Worm (Caenorhabditis elegans) whole organism, late embryonic: ENCODE results near the gene Y77E11A.12.

Source experiments
- C08G9.2 ChIP-seq: sonication (generic microtip); optimal IDR thresholded peaks from 2 replicates; lab custom pipeline; 2016; ENCODE audit warnings: mild to moderate bottlenecking, missing genetic modification characterization, moderate library complexity, missing compliant biosample characterization
- F13H6.1 ChIP-seq: sonication (generic microtip); optimal IDR thresholded peaks from 2 replicates; lab custom pipeline; 2016; ENCODE audit warnings: missing genetic modification characterization, missing compliant biosample characterization
- K02D7.2 ChIP-seq: sonication (generic microtip); optimal IDR thresholded peaks from 2 replicates; lab custom pipeline; 2017; ENCODE audit warnings: mild to moderate bottlenecking, missing genetic modification characterization, missing compliant biosample characterization
- T23F11.4 ChIP-seq: fragments of 200-800 bp; sonication (Bioruptor generic); optimal IDR thresholded peaks from 2 replicates; lab custom pipeline; 2018; ENCODE audit warnings: mild to moderate bottlenecking, missing genetic modification characterization, missing compliant biosample characterization
- ahr-1 ChIP-seq: sonication (generic microtip); optimal IDR thresholded peaks from 2 replicates; lab custom pipeline; 2016; ENCODE audit warnings: missing genetic modification characterization, missing compliant biosample characterization
- ama-1 ChIP-seq: fragments of 150-350 bp; optimal IDR thresholded peaks from 2 replicates; lab custom pipeline; 2014
- ceh-19 ChIP-seq: fragments of 200-800 bp; sonication (Bioruptor generic); optimal IDR thresholded peaks from 2 replicates; lab custom pipeline; 2018; ENCODE audit warnings: mild to moderate bottlenecking, missing genetic modification characterization, missing compliant biosample characterization
- ceh-2 ChIP-seq: sonication (generic microtip); optimal IDR thresholded peaks from 2 replicates; lab custom pipeline; 2016; ENCODE audit warnings: missing genotype, missing genetic modification characterization, missing compliant biosample characterization
- ceh-24 ChIP-seq: sonication (generic microtip); optimal IDR thresholded peaks from 2 replicates; lab custom pipeline; 2016; ENCODE audit warnings: mild to moderate bottlenecking, missing genetic modification characterization, missing compliant biosample characterization
- ceh-31 ChIP-seq: sonication (generic microtip); optimal IDR thresholded peaks from 2 replicates; lab custom pipeline; 2016; ENCODE audit warnings: missing genetic modification characterization, missing compliant biosample characterization
- ceh-34 ChIP-seq: sonication (generic microtip); optimal IDR thresholded peaks from 2 replicates; lab custom pipeline; 2016; ENCODE audit warnings: mild to moderate bottlenecking, missing genetic modification characterization, missing compliant biosample characterization
- dmd-4 ChIP-seq: sonication (generic microtip); optimal IDR thresholded peaks from 2 replicates; lab custom pipeline; 2016; ENCODE audit warnings: borderline replicate concordance, missing genetic modification characterization, missing compliant biosample characterization
- ets-4 ChIP-seq: sonication (generic microtip); optimal IDR thresholded peaks from 2 replicates; lab custom pipeline; 2016; ENCODE audit warnings: missing genetic modification characterization, missing compliant biosample characterization
- eyg-1 ChIP-seq: sonication (generic microtip); optimal IDR thresholded peaks from 2 replicates; lab custom pipeline; 2016; ENCODE audit warnings: missing genotype, missing genetic modification characterization, missing compliant biosample characterization
- fkh-10 ChIP-seq: fragments of 150-350 bp; optimal IDR thresholded peaks from 2 replicates; lab custom pipeline; 2014; ENCODE audit warnings: missing biosample characterization, missing genetic modification reagents, missing genetic modification characterization
- gmeb-2 ChIP-seq: sonication (generic microtip); optimal IDR thresholded peaks from 2 replicates; lab custom pipeline; 2016; ENCODE audit warnings: missing genetic modification characterization, inconsistent platforms, missing compliant biosample characterization
- hlh-15 ChIP-seq: sonication (generic microtip); optimal IDR thresholded peaks from 2 replicates; lab custom pipeline; 2016; ENCODE audit warnings: missing genetic modification characterization, missing compliant biosample characterization
- lin-11 ChIP-seq: fragments of 200-800 bp; sonication (Bioruptor generic); optimal IDR thresholded peaks from 2 replicates; lab custom pipeline; 2018; ENCODE audit warnings: mild to moderate bottlenecking, missing genetic modification characterization, missing compliant biosample characterization
- mec-3 ChIP-seq: sonication (generic microtip); optimal IDR thresholded peaks from 2 replicates; lab custom pipeline; 2016; ENCODE audit warnings: borderline replicate concordance, missing genetic modification characterization, missing compliant biosample characterization
- nfya-1 ChIP-seq: sonication (generic microtip); optimal IDR thresholded peaks from 2 replicates; lab custom pipeline; 2017; ENCODE audit warnings: missing genetic modification characterization, mild to moderate bottlenecking, missing compliant biosample characterization, antibody characterized with exemption, moderate library complexity
- nhr-11 ChIP-seq: fragments of 150-350 bp; optimal IDR thresholded peaks from 2 replicates; lab custom pipeline; 2014; ENCODE audit warnings: missing biosample characterization, missing genetic modification characterization
- odd-2 ChIP-seq: sonication (generic microtip); optimal IDR thresholded peaks from 2 replicates; lab custom pipeline; 2017; ENCODE audit warnings: antibody characterized with exemption, mild to moderate bottlenecking, missing genetic modification characterization, missing compliant biosample characterization
- pat-9 ChIP-seq: fragments of 200-800 bp; sonication (Bioruptor generic); optimal IDR thresholded peaks from 2 replicates; lab custom pipeline; 2018; ENCODE audit warnings: mild to moderate bottlenecking, missing genetic modification characterization, moderate library complexity, missing compliant biosample characterization
- pha-4 ChIP-seq: fragments of 150-350 bp; optimal IDR thresholded peaks from 2 replicates; lab custom pipeline; 2018; ENCODE audit warnings: missing biosample characterization, missing genetic modification reagents, missing genetic modification characterization
- ref-2 ChIP-seq: sonication (generic microtip); optimal IDR thresholded peaks from 2 replicates; lab custom pipeline; 2016; ENCODE audit warnings: missing genetic modification characterization, missing compliant biosample characterization
- rnt-1 ChIP-seq: sonication (generic microtip); optimal IDR thresholded peaks from 2 replicates; lab custom pipeline; 2016; ENCODE audit warnings: missing genetic modification characterization, missing compliant biosample characterization
- sox-4 ChIP-seq: sonication (generic microtip); optimal IDR thresholded peaks from 2 replicates; lab custom pipeline; 2017; ENCODE audit warnings: mild to moderate bottlenecking, missing genetic modification characterization, inconsistent platforms, missing compliant biosample characterization
- syd-9 ChIP-seq: sonication (generic microtip); optimal IDR thresholded peaks from 2 replicates; lab custom pipeline; 2016; ENCODE audit warnings: mild to moderate bottlenecking, missing genetic modification characterization, moderate library complexity, missing compliant biosample characterization
- tbx-2 ChIP-seq: sonication (generic microtip); optimal IDR thresholded peaks from 2 replicates; lab custom pipeline; 2016; ENCODE audit warnings: missing genetic modification characterization, missing compliant biosample characterization
- tbx-7 ChIP-seq: sonication (generic microtip); optimal IDR thresholded peaks from 2 replicates; lab custom pipeline; 2016; ENCODE audit warnings: missing genotype, missing genetic modification characterization, missing compliant biosample characterization
- unc-3 ChIP-seq, 2 experiments: fragments of 200-800 bp in 1 of 2; sonication (Bioruptor generic) in 1 of 2; sonication (generic microtip) in 1 of 2; conservative IDR thresholded peaks in 1 of 2; optimal IDR thresholded peaks in 1 of 2; 2 replicates each; pipeline versions ENCODE4 v1.3.6 to Lab custom; 2016 to 2022; ENCODE audit warnings: missing compliant biosample characterization in 2 of 2, missing genetic modification characterization in 2 of 2, missing genetic modification reagents in 1 of 2
- unc-55 ChIP-seq: sonication (generic microtip); optimal IDR thresholded peaks from 2 replicates; lab custom pipeline; 2017; ENCODE audit warnings: missing biosample characterization, missing genetic modification reagents, missing genetic modification characterization
- zip-5 ChIP-seq: sonication (generic microtip); optimal IDR thresholded peaks from 2 replicates; lab custom pipeline; 2016; ENCODE audit warnings: missing genetic modification characterization, missing compliant biosample characterization
- ztf-16 ChIP-seq: sonication (generic microtip); optimal IDR thresholded peaks from 2 replicates; lab custom pipeline; 2017; ENCODE audit warnings: missing genetic modification characterization, missing compliant biosample characterization

Y77E11A.12 gene

DNA sequence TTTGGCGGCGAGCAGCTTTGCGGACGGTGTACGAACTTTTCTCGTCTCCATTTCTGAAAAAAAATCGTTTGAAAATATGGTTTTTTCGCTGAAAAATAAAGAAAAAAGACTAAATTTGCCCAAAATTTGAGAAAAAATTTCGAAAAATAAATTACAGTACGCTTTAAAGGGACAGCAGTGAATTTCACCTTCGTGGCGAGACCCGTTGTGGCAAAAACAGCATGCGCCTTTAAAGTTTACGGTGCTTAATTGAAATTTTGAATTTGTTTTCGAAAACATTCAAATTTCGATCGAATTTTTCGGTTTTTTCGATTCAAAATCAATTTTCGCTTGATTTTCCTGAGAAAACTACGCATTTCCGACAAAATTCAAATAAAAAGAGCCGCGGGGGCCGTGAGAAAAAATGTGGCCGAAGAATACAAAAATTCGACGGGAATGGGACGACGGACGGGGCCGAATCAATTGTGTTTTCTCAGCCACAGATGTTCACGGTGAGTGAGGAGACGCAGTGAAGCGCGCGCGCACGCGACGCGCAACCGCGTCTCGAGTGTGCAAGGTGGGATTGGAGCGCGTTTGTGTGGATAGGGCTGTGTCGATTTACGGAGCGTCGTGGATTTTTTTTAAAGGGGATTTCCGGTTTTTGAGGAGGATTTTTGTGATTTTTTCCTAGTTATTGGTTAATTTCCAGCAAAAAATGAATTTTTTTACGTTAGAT lies 55.0 kb downstream of the Y77E11A.12 start, which contains the start of gene Y77E11A.7 (continued):
- TF ChIP-seq lin-11 (tag; lab: Kevin White, UChicago) (no peak), ceh-24 (no peak), nfya-1 (tag; lab: Kevin White, UChicago) (peak; percentile 89), nhr-11 (no peak), fkh-10 (GFP tag; lab: Kevin White, UChicago) (no peak), unc-55 (peak; percentile 23), ztf-16 (tag; lab: Kevin White, UChicago) (peak; percentile 61), ref-2 (peak; percentile 80), hlh-15 (tag; lab: Kevin White, UChicago) (no peak), ets-4 (tag; lab: Kevin White, UChicago) (peak; percentile 81), gmeb-2 (no peak), ceh-31 (tag; lab: Kevin White, UChicago) (peak; percentile 95), ceh-2 (tag; lab: Kevin White, UChicago) (peak; percentile 58), ama-1 (lab: Kevin White, UChicago) (no peak), eyg-1 (tag; lab: Kevin White, UChicago) (peak; percentile 38), tbx-7 (tag; lab: Kevin White, UChicago) (no peak), rnt-1 (tag; lab: Kevin White, UChicago) (peak; percentile 90), odd-2 (tag; lab: Kevin White, UChicago) (no peak), C08G9.2 (peak; percentile 79), pha-4 (tag; lab: Kevin White, UChicago) (no peak), K02D7.2 (tag; lab: Kevin White, UChicago) (no peak), dmd-4 (tag; lab: Kevin White, UChicago) (no peak), sox-4 (tag; lab: Kevin White, UChicago) (no peak), ceh-34 (peak; percentile 81), F13H6.1 (peak; percentile 56), ceh-19 (no peak), tbx-2 (peak; percentile 93), zip-5 (peak; percentile 39), ahr-1 (tag; lab: Kevin White, UChicago) (no peak), mec-3 (tag; lab: Kevin White, UChicago) (peak; percentile 54), pat-9 (tag; lab: Kevin White, UChicago) (no peak), T23F11.4 (GFP tag; lab: Kevin White, UChicago) (peak; percentile 20), syd-9 (tag; lab: Kevin White, UChicago) (peak; percentile 59), unc-3 (GFP tag; conservative IDR thresholded peaks at IDR 0.05; lab: Robert Waterston, UW) (0 out of 2 replicates have a peak, but pooled peaks have one; percentile 29), unc-3 (tag; optimal IDR thresholded peaks at IDR 0.05; lab: Kevin White, UChicago) (peak; percentile 45)
